Worm (Caenorhabditis elegans) whole organism, L4 larva: Measurements from ENCODE around the gene srg-17.

Source experiments
- aly-2 ChIP-seq: sonication (generic microtip); optimal IDR thresholded peaks from 2 replicates; lab custom pipeline; 2018; ENCODE audit warnings: missing biosample characterization, missing genetic modification characterization
- duxl-1 ChIP-seq: sonication (generic microtip); optimal IDR thresholded peaks from 2 replicates; lab custom pipeline; 2016; ENCODE audit warnings: mild to moderate bottlenecking, missing genetic modification characterization, moderate library complexity, missing compliant biosample characterization; ENCODE audit not compliant: poor library complexity
- lin-39 ChIP-seq: fragments of 150-350 bp; optimal IDR thresholded peaks from 2 replicates; lab custom pipeline; 2014; ENCODE audit warnings: missing biosample characterization, missing genetic modification reagents, missing genetic modification characterization
- nhr-10 ChIP-seq: fragments of 150-350 bp; optimal IDR thresholded peaks from 2 replicates; lab custom pipeline; 2014; ENCODE audit warnings: missing biosample characterization, missing genetic modification characterization
- php-3 ChIP-seq: fragments of 200-800 bp; sonication (Bioruptor generic); IDR thresholded peaks from 2 replicates; pipeline ENCODE4 v1.3.6; 2022; ENCODE audit warnings: missing genetic modification reagents, missing genetic modification characterization, missing compliant biosample characterization
- pqm-1 ChIP-seq: sonication (generic microtip); optimal IDR thresholded peaks from 2 replicates; lab custom pipeline; 2017; ENCODE audit warnings: missing biosample characterization, missing genetic modification characterization
- unc-130 ChIP-seq: sonication (generic microtip); optimal IDR thresholded peaks from 2 replicates; lab custom pipeline; 2016; ENCODE audit warnings: missing genetic modification reagents, missing genetic modification characterization, missing compliant biosample characterization
- ztf-11 ChIP-seq: fragments of 150-350 bp; optimal IDR thresholded peaks from 2 replicates; lab custom pipeline; 2014; ENCODE audit warnings: missing biosample characterization, missing genetic modification characterization

DNA sequence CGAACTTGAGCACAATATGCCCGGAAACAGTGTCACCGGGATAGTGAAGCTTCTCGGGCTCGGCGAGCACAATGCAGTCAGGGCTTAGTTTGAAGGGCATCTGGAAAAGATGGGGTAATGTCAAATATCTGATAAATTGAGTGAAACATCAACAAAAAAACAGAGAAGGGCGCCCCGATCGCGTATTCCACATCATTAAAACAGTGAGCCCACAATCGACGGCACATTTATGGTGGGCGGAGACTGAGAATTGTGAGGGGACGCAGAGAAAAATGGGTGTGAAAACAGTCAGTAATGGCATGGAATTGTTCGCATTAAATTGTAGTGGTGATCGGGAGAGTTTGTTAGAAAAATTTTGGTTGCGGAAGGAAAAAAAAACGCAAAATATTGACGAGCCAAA, 7.3 kb downstream of the srg-17 start, which contains the start of gene arrd-9:
- TF ChIP-seq aly-2 (no peak), duxl-1 (no peak), unc-130 (GFP tag; lab: Kevin White, UChicago) (no peak), php-3 (GFP tag; lab: Robert Waterston, UW) (no peak), nhr-10 (tag; lab: Kevin White, UChicago) (no peak), ztf-11 (tag; lab: Kevin White, UChicago) (no peak), lin-39 (tag; lab: Kevin White, UChicago) (no peak), pqm-1 (tag; lab: Kevin White, UChicago) (no peak)
